Worm (Caenorhabditis elegans): ENCODE measurements around the gene spat-2.

spat-2 gene

ce11 chrIII:11046549-11046948, 9.8 kb downstream of the spat-2 start:
- TF ChIP-seq cebp-1 (GFP tag; IDR thresholded peaks at IDR 0.05): no peak
- peak; percentile 2 for TF ChIP-seq cebp-1 (tag; optimal IDR thresholded peaks at IDR 0.05)
- TF ChIP-seq madf-8 (GFP tag; conservative IDR thresholded peaks at IDR 0.05): no peak
- TF ChIP-seq hlh-12 (tag; optimal IDR thresholded peaks at IDR 0.05): no peak
- TF ChIP-seq Y79H2A.3 (GFP tag; conservative IDR thresholded peaks at IDR 0.05): no peak
- TF ChIP-seq let-607 (tag; optimal IDR thresholded peaks at IDR 0.05): no peak
- TF ChIP-seq aptf-3 (GFP tag; IDR thresholded peaks at IDR 0.05): no peak
- no peak for TF ChIP-seq egrh-3 (GFP tag; IDR thresholded peaks at IDR 0.05)
- no peak for TF ChIP-seq ztf-28 (GFP tag; IDR thresholded peaks at IDR 0.05)
- peak; percentile 76 for TF ChIP-seq nhr-80 (tag; optimal IDR thresholded peaks at IDR 0.05)
- TF ChIP-seq chd-7 (tag; optimal IDR thresholded peaks at IDR 0.05): no peak
- TF ChIP-seq lin-26 (GFP tag; IDR thresholded peaks at IDR 0.05): no peak
- TF ChIP-seq sea-2 (GFP tag; IDR thresholded peaks at IDR 0.05): no peak
- no peak for TF ChIP-seq F57A8.1 (GFP tag; optimal IDR thresholded peaks at IDR 0.05)

ce11 chrIII:11050658-11051118, 13.9 kb downstream of the spat-2 start:
- TF ChIP-seq zfh-2 (GFP tag; conservative IDR thresholded peaks at IDR 0.05) (peak; percentile 90), cebp-2 (GFP tag; IDR thresholded peaks at IDR 0.05) (no peak), dox-1 (GFP tag; IDR thresholded peaks at IDR 0.05) (peak; percentile 21; the same call in 1 of the 2 replicates), hmg-1.2 (GFP tag; IDR thresholded peaks at IDR 0.05) (peak; percentile 77; the same call in 1 of the 2 replicates), lin-40 (tag; optimal IDR thresholded peaks at IDR 0.05) (peak; percentile 32), tbp1 (GFP tag; optimal IDR thresholded peaks at IDR 0.05) (peak; percentile 13), pha-4 (tag; optimal IDR thresholded peaks at IDR 0.05) (peak; percentile 35), cebp-1 (GFP tag; IDR thresholded peaks at IDR 0.05) (peak; percentile 11; the same call in 1 of the 2 replicates), cebp-1 (tag; optimal IDR thresholded peaks at IDR 0.05) (peak; percentile 29), chd-7 (tag; optimal IDR thresholded peaks at IDR 0.05) (no peak), attf-5 (GFP tag; optimal IDR thresholded peaks at IDR 0.05) (peak; percentile 39), nhr-80 (tag; optimal IDR thresholded peaks at IDR 0.05) (peak; percentile 34)

DNA sequence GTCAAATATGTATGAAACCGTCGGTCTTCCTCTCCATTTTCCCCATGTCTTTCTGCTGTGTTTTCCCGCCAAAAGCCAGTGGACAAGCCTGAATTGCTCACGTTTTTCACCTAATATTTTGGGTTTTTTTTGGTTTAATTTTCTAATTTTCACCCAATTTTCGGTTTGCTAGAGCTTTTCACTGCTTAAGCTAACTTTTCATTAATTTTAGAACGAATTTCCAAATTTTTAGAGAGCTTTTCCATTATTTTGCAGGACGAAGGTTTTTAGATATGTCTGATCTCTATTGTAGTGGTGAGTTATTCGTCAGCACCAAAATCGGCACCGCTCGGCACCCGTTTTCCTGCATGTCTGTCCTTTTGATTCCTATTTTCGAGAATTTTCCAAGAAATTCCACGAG, 16.9 kb downstream of the spat-2 start:
- TF ChIP-seq K12H6.12 (tag; optimal IDR thresholded peaks at IDR 0.05) (no peak), F37B4.10 (GFP tag; IDR thresholded peaks at IDR 0.05) (no peak), sptf-2 (GFP tag; optimal IDR thresholded peaks at IDR 0.05) (no peak), let-607 (tag; optimal IDR thresholded peaks at IDR 0.05) (no peak), ceh-100 (GFP tag; IDR thresholded peaks at IDR 0.05) (no peak), B0336.3 (GFP tag; IDR thresholded peaks at IDR 0.05) (no peak), K11D2.4 (GFP tag; IDR thresholded peaks at IDR 0.05) (no peak), xnd-1 (tag; optimal IDR thresholded peaks at IDR 0.05) (no peak), dpff-1 (tag; optimal IDR thresholded peaks at IDR 0.05) (no peak), aptf-2 (GFP tag; conservative IDR thresholded peaks at IDR 0.05) (no peak), tbx-9 (tag; optimal IDR thresholded peaks at IDR 0.05; ENCODE audit: borderline replicate concordance) (no peak)

DNA sequence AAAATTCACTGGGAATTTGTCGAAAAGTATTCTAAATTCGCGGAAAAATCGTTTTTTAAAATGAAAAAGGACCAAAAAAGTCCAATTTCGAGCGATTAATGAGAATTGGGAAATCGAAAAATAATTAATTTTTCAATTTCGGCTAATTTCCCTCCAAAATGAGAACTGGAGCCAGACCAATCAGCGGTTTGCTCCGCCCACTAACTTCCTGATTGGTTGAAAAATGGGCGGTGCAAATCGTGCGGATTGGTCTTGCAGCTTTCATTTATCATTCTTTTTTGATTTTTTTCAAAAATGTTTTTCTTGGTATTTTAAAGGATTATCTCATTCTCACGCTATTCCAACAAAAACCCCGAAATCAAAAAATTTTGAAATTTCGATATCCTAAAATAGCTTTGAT, 17.3 kb downstream of the spat-2 start:
- TF ChIP-seq ZK185.1 (tag; optimal IDR thresholded peaks at IDR 0.05; ENCODE audit: poor library complexity, severe bottlenecking): no peak
- TF ChIP-seq B0261.1 (tag; optimal IDR thresholded peaks at IDR 0.05): no peak
- no peak for TF ChIP-seq atf-7 (tag; optimal IDR thresholded peaks at IDR 0.05)
- no peak for TF ChIP-seq lag-1 (GFP tag; IDR thresholded peaks at IDR 0.05)
- no peak for TF ChIP-seq mxl-1 (tag; optimal IDR thresholded peaks at IDR 0.05)
- TF ChIP-seq attf-5 (GFP tag; optimal IDR thresholded peaks at IDR 0.05): no peak
- TF ChIP-seq chd-7 (tag; optimal IDR thresholded peaks at IDR 0.05): no peak
- TF ChIP-seq Y53F4B.3 (GFP tag; IDR thresholded peaks at IDR 0.05): no peak
- TF ChIP-seq hlh-12 (tag; optimal IDR thresholded peaks at IDR 0.05): no peak
- TF ChIP-seq attf-3 (GFP tag; conservative IDR thresholded peaks at IDR 0.05): no peak
- TF ChIP-seq B0035.1 (tag; optimal IDR thresholded peaks at IDR 0.05): no peak
